Fruit fly (Drosophila melanogaster): ENCODE data around the gene CG12746.

The CG12746 gene

dm6 chr3R:5600361-5601043, 35.8 kb downstream of the CG12746 start (continued):
- TF ChIP-seq Eip74EF (GFP tag; optimal IDR thresholded peaks at IDR 0.05), result peak in 1 of 2 experiments; percentile 33
- peak; percentile 42 for TF ChIP-seq Fer1 (GFP tag; optimal IDR thresholded peaks at IDR 0.05)
- no peak for TF ChIP-seq fd64A (GFP tag; optimal IDR thresholded peaks at IDR 0.05)
- peak; percentile 77 for TF ChIP-seq CG13894 (tag; optimal IDR thresholded peaks at IDR 0.05)
- TF ChIP-seq cwo (GFP tag; optimal IDR thresholded peaks at IDR 0.05), result peak; percentile 48
- TF ChIP-seq CG17612 (GFP tag; IDR thresholded peaks at IDR 0.05), result no peak
- peak; percentile 15 for TF ChIP-seq BtbVII (GFP tag; optimal IDR thresholded peaks at IDR 0.05)
- no peak for TF ChIP-seq Mad (GFP tag; optimal IDR thresholded peaks at IDR 0.05)
- no peak for TF ChIP-seq Kr (GFP tag; optimal IDR thresholded peaks at IDR 0.05)
- no peak for TF ChIP-seq CG9876 (GFP tag; optimal IDR thresholded peaks at IDR 0.05)
- no peak for TF ChIP-seq CG15696 (tag; optimal IDR thresholded peaks at IDR 0.05)
- peak; percentile 13 for TF ChIP-seq luna (GFP tag; optimal IDR thresholded peaks at IDR 0.05)
- no peak for TF ChIP-seq Adf1 (GFP tag; IDR thresholded peaks at IDR 0.05)
- no peak for TF ChIP-seq hbn (GFP tag; IDR thresholded peaks at IDR 0.05; ENCODE audit: partially characterized antibody)
- TF ChIP-seq HmgZ (tag; optimal IDR thresholded peaks at IDR 0.05), result peak; percentile 32
- no peak for TF ChIP-seq Chrac-16 (GFP tag; optimal IDR thresholded peaks at IDR 0.05)
- peak; percentile 57 for TF ChIP-seq Meics (GFP tag; optimal IDR thresholded peaks at IDR 0.05)
- TF ChIP-seq Poxn (GFP tag; IDR thresholded peaks at IDR 0.05), result no peak
- no peak for TF ChIP-seq CG17802 (tag; optimal IDR thresholded peaks at IDR 0.05)
- no peak for TF ChIP-seq danr (GFP tag; IDR thresholded peaks at IDR 0.05)
- TF ChIP-seq gem (tag; optimal IDR thresholded peaks at IDR 0.05), result no peak
- TF ChIP-seq Asciz (GFP tag; optimal IDR thresholded peaks at IDR 0.05), result no peak
- TF ChIP-seq cas (GFP tag; IDR thresholded peaks at IDR 0.05), result no peak
- no peak for TF ChIP-seq TFAM (GFP tag; optimal IDR thresholded peaks at IDR 0.05)
- no peak for TF ChIP-seq org-1 (GFP tag; optimal IDR thresholded peaks at IDR 0.05)
- no peak for TF ChIP-seq C15 (GFP tag; IDR thresholded peaks at IDR 0.05)
- TF ChIP-seq Xrp1 (GFP tag; IDR thresholded peaks at IDR 0.05), result no peak
- peak; percentile 13 for TF ChIP-seq NfI (GFP tag; optimal IDR thresholded peaks at IDR 0.05)
- no peak for TF ChIP-seq btn (GFP tag; optimal IDR thresholded peaks at IDR 0.05)
- peak; percentile 37 for TF ChIP-seq CG6254 (GFP tag; optimal IDR thresholded peaks at IDR 0.05)
- TF ChIP-seq eyg (GFP tag; optimal IDR thresholded peaks at IDR 0.05), result peak; percentile 14
- no peak for TF ChIP-seq bbx (GFP tag; IDR thresholded peaks at IDR 0.05; ENCODE audit: partially characterized antibody)
- TF ChIP-seq Bgb (GFP tag; IDR thresholded peaks at IDR 0.05; ENCODE audit: partially characterized antibody), result no peak
- TF ChIP-seq croc (GFP tag; conservative IDR thresholded peaks at IDR 0.05), result no peak
- TF ChIP-seq ab (GFP tag; optimal IDR thresholded peaks at IDR 0.05), result no peak
- peak; percentile 97 for TF ChIP-seq CG12769 (tag; optimal IDR thresholded peaks at IDR 0.05)
- no peak for TF ChIP-seq CG31388 (GFP tag; optimal IDR thresholded peaks at IDR 0.05)
- peak; percentile 89 for TF ChIP-seq HLHmδ (GFP tag; optimal IDR thresholded peaks at IDR 0.05)
- TF ChIP-seq kay (GFP tag; optimal IDR thresholded peaks at IDR 0.05), result peak; percentile 37
- TF ChIP-seq Opbp (GFP tag; IDR thresholded peaks at IDR 0.05; ENCODE audit: partially characterized antibody), result no peak
- no peak for TF ChIP-seq tin (GFP tag; optimal IDR thresholded peaks at IDR 0.05)
- TF ChIP-seq CG14965 (GFP tag; optimal IDR thresholded peaks at IDR 0.05; ENCODE audit: borderline replicate concordance), result no peak
- TF ChIP-seq CG7745 (tag; optimal IDR thresholded peaks at IDR 0.05), result peak; percentile 20
- no peak for TF ChIP-seq Antp (GFP tag; optimal IDR thresholded peaks at IDR 0.05)
- TF ChIP-seq sna (GFP tag; IDR thresholded peaks at IDR 0.05; ENCODE audit: partially characterized antibody), result no peak
- TF ChIP-seq sd (tag; optimal IDR thresholded peaks at IDR 0.05), result peak; percentile 95
- peak; percentile 33 for TF ChIP-seq CG13296 (GFP tag; optimal IDR thresholded peaks at IDR 0.05)
- peak; percentile 11 to 23 for TF ChIP-seq bsh (GFP tag; optimal IDR thresholded peaks at IDR 0.05)
- TF ChIP-seq CkIIα-i1 (GFP tag; IDR thresholded peaks at IDR 0.05), result no peak

Data from whole organism, embryonic.